Fruit fly (Drosophila melanogaster): ENCODE data around the gene CG6621.

CG6621 gene

dm6 chr3R:10849515-10849973 is 43.8 kb downstream of the CG6621 start, which contains the start of gene CG42394:
Gene CG42394 (plus strand): TSS chr3R:10849825.
- peak; percentile 84 for TF ChIP-seq CG17801 (GFP tag; optimal IDR thresholded peaks at IDR 0.05; ENCODE audit: partially characterized antibody)

dm6 chr3R:10842422-10842821 is 50.9 kb downstream of the CG6621 start:
- no peak for TF ChIP-seq CG17801 (GFP tag; optimal IDR thresholded peaks at IDR 0.05; ENCODE audit: partially characterized antibody)
